Worm (Caenorhabditis elegans) whole organism, early embryonic: ENCODE results near the gene F26G1.2.

ENCODE experiments used
- B0310.2 ChIP-seq: sonication (generic microtip); optimal IDR thresholded peaks from 2 replicates; lab custom pipeline; 2016; ENCODE audit warnings: mild to moderate bottlenecking, missing genetic modification characterization, missing compliant biosample characterization
- F13C5.2 ChIP-seq: sonication (generic microtip); optimal IDR thresholded peaks from 2 replicates; lab custom pipeline; 2017; ENCODE audit warnings: mild to moderate bottlenecking, missing genetic modification characterization, inconsistent platforms, missing compliant biosample characterization
- aly-1 ChIP-seq: sonication (generic microtip); optimal IDR thresholded peaks from 2 replicates; lab custom pipeline; 2016; ENCODE audit warnings: missing genetic modification characterization, missing compliant biosample characterization
- ama-1 ChIP-seq: fragments of 150-350 bp; optimal IDR thresholded peaks from 2 replicates; lab custom pipeline; 2014
- ceh-13 ChIP-seq: fragments of 200-800 bp; sonication (Bioruptor generic); optimal IDR thresholded peaks from 2 replicates; lab custom pipeline; 2018; ENCODE audit warnings: mild to moderate bottlenecking, missing genetic modification characterization, missing compliant biosample characterization
- ceh-36 ChIP-seq: sonication (generic microtip); optimal IDR thresholded peaks from 2 replicates; lab custom pipeline; 2016; ENCODE audit warnings: missing genetic modification characterization, inconsistent platforms, missing compliant biosample characterization
- ets-7 ChIP-seq: sonication (generic microtip); optimal IDR thresholded peaks from 2 replicates; lab custom pipeline; 2016; ENCODE audit warnings: missing genotype, missing genetic modification characterization, missing compliant biosample characterization
- flt-1 ChIP-seq: fragments of 200-800 bp; sonication (Bioruptor generic); IDR thresholded peaks from 2 replicates; pipeline ENCODE4 v1.3.6; 2022; ENCODE audit warnings: missing genetic modification characterization, missing compliant biosample characterization
- hmbx-1 ChIP-seq: sonication (generic microtip); optimal IDR thresholded peaks from 2 replicates; lab custom pipeline; 2016; ENCODE audit warnings: mild to moderate bottlenecking, missing genetic modification characterization, missing compliant biosample characterization
- hmg-4 ChIP-seq: fragments of 200-800 bp; sonication (Bioruptor generic); optimal IDR thresholded peaks from 2 replicates; lab custom pipeline; 2018; ENCODE audit warnings: mild to moderate bottlenecking, missing genetic modification characterization, missing compliant biosample characterization
- hnd-1 ChIP-seq: sonication (generic microtip); optimal IDR thresholded peaks from 2 replicates; lab custom pipeline; 2016; ENCODE audit warnings: missing genetic modification characterization, missing compliant biosample characterization
- pes-1 ChIP-seq: fragments of 200-800 bp; sonication (Bioruptor generic); IDR thresholded peaks from 2 replicates; pipeline ENCODE4 v1.3.6; 2022; ENCODE audit warnings: missing genetic modification reagents, missing genetic modification characterization, missing compliant biosample characterization
- scrt-1 ChIP-seq: fragments of 200-800 bp; sonication (Bioruptor generic); IDR thresholded peaks from 2 replicates; pipeline ENCODE4 v1.3.6; 2022; ENCODE audit warnings: missing genetic modification characterization, missing compliant biosample characterization
- sea-1 ChIP-seq: fragments of 200-800 bp; sonication (Bioruptor generic); conservative IDR thresholded peaks from 2 replicates; pipeline ENCODE4 v1.3.6; 2022; ENCODE audit warnings: missing genetic modification characterization, missing compliant biosample characterization
- tbx-11 ChIP-seq: fragments of 200-800 bp; sonication (Bioruptor generic); IDR thresholded peaks from 2 replicates; pipeline ENCODE4 v1.3.6; 2022; ENCODE audit warnings: missing genetic modification characterization, missing compliant biosample characterization
- tbx-37 ChIP-seq: fragments of 200-800 bp; sonication (Bioruptor generic); conservative IDR thresholded peaks from 2 replicates; pipeline ENCODE4 v1.3.6; 2022; ENCODE audit warnings: missing genetic modification reagents, missing genetic modification characterization, missing compliant biosample characterization
- tra-4 ChIP-seq: sonication (generic microtip); optimal IDR thresholded peaks from 2 replicates; lab custom pipeline; 2017; ENCODE audit warnings: missing genetic modification characterization, missing compliant biosample characterization

Gene F26G1.2

ce11 chrII:4734477-4734876 lies 28.4 kb upstream of the F26G1.2 start:
- TF ChIP-seq tra-4 (no peak), hmg-4 (no peak), flt-1 (GFP tag; lab: Robert Waterston, UW) (no peak), aly-1 (no peak), pes-1 (GFP tag; lab: Robert Waterston, UW) (no peak), tbx-37 (GFP tag; lab: Robert Waterston, UW) (no peak), hmbx-1 (no peak), ceh-36 (tag; lab: Kevin White, UChicago) (no peak)

ce11 chrII:4736585-4736984 lies 26.3 kb upstream of the F26G1.2 start:
- TF ChIP-seq hmg-4 (no peak), pes-1 (GFP tag; lab: Robert Waterston, UW) (no peak), tra-4 (no peak), aly-1 (no peak), ets-7 (no peak)

ce11 chrII:4737348-4737747 lies 25.5 kb upstream of the F26G1.2 start, which contains the start of gene ctsa-1.1:
ctsa-1.1 (plus strand) TSS chrII:4737648.
- TF ChIP-seq tbx-37 (GFP tag; lab: Robert Waterston, UW) (no peak), hmbx-1 (no peak)

ce11 chrII:4739984-4740462 lies 22.9 kb upstream of the F26G1.2 start, which contains the start of gene eas-1:
eas-1 (plus strand) TSS chrII:4740412.
- TF ChIP-seq ceh-36 (tag; lab: Kevin White, UChicago): no peak
- peak; percentile 40 for TF ChIP-seq F13C5.2
- TF ChIP-seq ets-7: peak; percentile 49
- TF ChIP-seq tra-4: no peak
- peak; percentile 69 for TF ChIP-seq hmg-4
- peak; percentile 92 for TF ChIP-seq tbx-37 (GFP tag; lab: Robert Waterston, UW)
- TF ChIP-seq pes-1 (GFP tag; lab: Robert Waterston, UW): peak; percentile 71; the same call in 1 of the 2 replicates

ce11 chrII:4741527-4742187 lies 21.2 kb upstream of the F26G1.2 start, which contains the start of gene acs-11:
acs-11 (plus strand) TSS chrII:4742137.
- TF ChIP-seq ceh-36 (tag; lab: Kevin White, UChicago) (no peak), hnd-1 (no peak), tbx-37 (GFP tag; lab: Robert Waterston, UW) (no peak), ama-1 (lab: Kevin White, UChicago) (no peak), scrt-1 (GFP tag; lab: Robert Waterston, UW) (no peak), aly-1 (no peak), hmbx-1 (no peak), pes-1 (GFP tag; lab: Robert Waterston, UW) (no peak), F13C5.2 (no peak)

- TF ChIP-seq F13C5.2 (no peak), ets-7 (no peak), hmg-4 (no peak), tra-4 (no peak), ama-1 (lab: Kevin White, UChicago) (no peak), tbx-37 (GFP tag; lab: Robert Waterston, UW) (no peak), flt-1 (GFP tag; lab: Robert Waterston, UW) (no peak), hmbx-1 (no peak), tbx-11 (GFP tag; lab: Robert Waterston, UW) (no peak), aly-1 (no peak), pes-1 (GFP tag; lab: Robert Waterston, UW) (no peak), sea-1 (no peak), ceh-13 (GFP tag; lab: Kevin White, UChicago) (no peak), ceh-36 (tag; lab: Kevin White, UChicago) (no peak), hnd-1 (no peak), B0310.2 (tag; lab: Kevin White, UChicago) (no peak), scrt-1 (GFP tag; lab: Robert Waterston, UW) (no peak)
These were observed 17.6 kb upstream of the F26G1.2 start for ce11 chrII:4745281-4745680.

- no peak for TF ChIP-seq tbx-37 (GFP tag; lab: Robert Waterston, UW)
- TF ChIP-seq tra-4: no peak
- no peak for TF ChIP-seq pes-1 (GFP tag; lab: Robert Waterston, UW)
- TF ChIP-seq tbx-11 (GFP tag; lab: Robert Waterston, UW): no peak
- no peak for TF ChIP-seq sea-1
- TF ChIP-seq ceh-36 (tag; lab: Kevin White, UChicago): no peak
- no peak for TF ChIP-seq flt-1 (GFP tag; lab: Robert Waterston, UW)
- no peak for TF ChIP-seq hmg-4
- no peak for TF ChIP-seq ceh-13 (GFP tag; lab: Kevin White, UChicago)
- no peak for TF ChIP-seq hnd-1
- no peak for TF ChIP-seq ama-1 (lab: Kevin White, UChicago)
- TF ChIP-seq scrt-1 (GFP tag; lab: Robert Waterston, UW): no peak
- no peak for TF ChIP-seq ets-7
- TF ChIP-seq hmbx-1: no peak
- TF ChIP-seq aly-1: no peak
- TF ChIP-seq B0310.2 (tag; lab: Kevin White, UChicago): no peak
- no peak for TF ChIP-seq F13C5.2
These were observed 15.8 kb upstream of the F26G1.2 start for ce11 chrII:4747063-4747462.

- no peak for TF ChIP-seq pes-1 (GFP tag; lab: Robert Waterston, UW)
- no peak for TF ChIP-seq aly-1
- no peak for TF ChIP-seq ets-7
- TF ChIP-seq ceh-36 (tag; lab: Kevin White, UChicago): no peak
- TF ChIP-seq B0310.2 (tag; lab: Kevin White, UChicago): no peak
- TF ChIP-seq hmbx-1: no peak
- no peak for TF ChIP-seq hnd-1
- no peak for TF ChIP-seq ceh-13 (GFP tag; lab: Kevin White, UChicago)
- TF ChIP-seq sea-1: no peak
- no peak for TF ChIP-seq tbx-37 (GFP tag; lab: Robert Waterston, UW)
- TF ChIP-seq tbx-11 (GFP tag; lab: Robert Waterston, UW): no peak
- no peak for TF ChIP-seq scrt-1 (GFP tag; lab: Robert Waterston, UW)
These were observed 15.2 kb upstream of the F26G1.2 start for ce11 chrII:4747697-4748096.
